Fruit fly (Drosophila melanogaster): Measurements from ENCODE around the gene CG31195.

- no peak for TF ChIP-seq Hr78 (GFP tag; optimal IDR thresholded peaks at IDR 0.05)
- TF ChIP-seq CrebA (GFP tag; optimal IDR thresholded peaks at IDR 0.05; ENCODE audit: borderline replicate concordance): no peak
- TF ChIP-seq sv (GFP tag; optimal IDR thresholded peaks at IDR 0.05): no peak
- TF ChIP-seq usp (GFP tag; optimal IDR thresholded peaks at IDR 0.05): no peak
- TF ChIP-seq pan (optimal IDR thresholded peaks at IDR 0.05): no peak
- TF ChIP-seq woc (GFP tag; optimal IDR thresholded peaks at IDR 0.05): no peak
- TF ChIP-seq CG9705 (GFP tag; optimal IDR thresholded peaks at IDR 0.05): no peak
- no peak for TF ChIP-seq br (GFP tag; optimal IDR thresholded peaks at IDR 0.05)
- TF ChIP-seq CG32264 (GFP tag; optimal IDR thresholded peaks at IDR 0.05): no peak
- TF ChIP-seq OdsH (GFP tag; optimal IDR thresholded peaks at IDR 0.05): no peak
- no peak for TF ChIP-seq Hnf4 (GFP tag; optimal IDR thresholded peaks at IDR 0.05)
- TF ChIP-seq psq (GFP tag; optimal IDR thresholded peaks at IDR 0.05): no peak
Measured at dm6 chr3R:20772543-20772942, 10.4 kb upstream of the CG31195 start, which contains the start of gene Takl1.
